Worm (Caenorhabditis elegans) whole organism, L4 larva: ENCODE results near the gene cku-80.

ENCODE experiments used
- R02D3.7 ChIP-seq: fragments of 150-350 bp; sonication (generic microtip); optimal IDR thresholded peaks from 3 replicates; lab custom pipeline; 2014; ENCODE audit warnings: missing biosample characterization, missing genetic modification characterization
- ZK546.5 ChIP-seq, 2 experiments: sonication (generic microtip); optimal IDR thresholded peaks; 2 replicates each; lab custom pipeline; 2017; ENCODE audit warnings: missing biosample characterization in 2 of 2, missing genetic modification characterization in 2 of 2
- ceh-20 ChIP-seq: fragments of 200-800 bp; sonication (Bioruptor generic); IDR thresholded peaks from 2 replicates; pipeline ENCODE4 v1.3.6; 2022; ENCODE audit warnings: missing genetic modification reagents, missing genetic modification characterization, missing compliant biosample characterization
- ces-1 ChIP-seq: fragments of 150-350 bp; sonication (generic microtip); optimal IDR thresholded peaks from 4 replicates; lab custom pipeline; 2014; ENCODE audit warnings: missing biosample characterization, missing genetic modification reagents, missing genetic modification characterization
- cey-2 ChIP-seq: sonication (generic microtip); optimal IDR thresholded peaks from 3 replicates; lab custom pipeline; 2017; ENCODE audit warnings: missing genetic modification characterization, mild to moderate bottlenecking, missing compliant biosample characterization, antibody characterized with exemption, borderline replicate concordance; ENCODE audit not compliant: insufficient read depth
- dpl-1 ChIP-seq: fragments of 150-350 bp; optimal IDR thresholded peaks from 2 replicates; lab custom pipeline; 2014; ENCODE audit warnings: missing biosample characterization, missing genetic modification reagents, missing genetic modification characterization
- lin-15B ChIP-seq: fragments of 150-350 bp; sonication (generic microtip); optimal IDR thresholded peaks from 3 replicates; lab custom pipeline; 2014; ENCODE audit warnings: missing biosample characterization, missing genetic modification characterization
- lin-39 ChIP-seq: fragments of 150-350 bp; optimal IDR thresholded peaks from 2 replicates; lab custom pipeline; 2014; ENCODE audit warnings: missing biosample characterization, missing genetic modification reagents, missing genetic modification characterization
- lsy-2 ChIP-seq, 2 experiments: fragments of 150-350 bp in 1 of 2; sonication (generic microtip) in 1 of 2; optimal IDR thresholded peaks; 2 replicates each; lab custom pipeline; 2014 to 2017; ENCODE audit warnings: missing biosample characterization in 2 of 2, missing genetic modification characterization in 2 of 2
- mdl-1 ChIP-seq, 2 experiments: fragments of 150-350 bp in 1 of 2; sonication (generic microtip) in 1 of 2; optimal IDR thresholded peaks; 2 replicates each; lab custom pipeline; 2014 to 2017; ENCODE audit warnings: missing biosample characterization in 2 of 2, missing genetic modification characterization in 2 of 2
- nhr-10 ChIP-seq: fragments of 150-350 bp; optimal IDR thresholded peaks from 2 replicates; lab custom pipeline; 2014; ENCODE audit warnings: missing biosample characterization, missing genetic modification characterization
- pqm-1 ChIP-seq: sonication (generic microtip); optimal IDR thresholded peaks from 2 replicates; lab custom pipeline; 2017; ENCODE audit warnings: missing biosample characterization, missing genetic modification characterization
- skn-1 ChIP-seq: fragments of 150-350 bp; optimal IDR thresholded peaks from 2 replicates; lab custom pipeline; 2014; ENCODE audit warnings: missing biosample characterization, missing genetic modification characterization
- ztf-11 ChIP-seq: fragments of 150-350 bp; optimal IDR thresholded peaks from 2 replicates; lab custom pipeline; 2014; ENCODE audit warnings: missing biosample characterization, missing genetic modification characterization

DNA sequence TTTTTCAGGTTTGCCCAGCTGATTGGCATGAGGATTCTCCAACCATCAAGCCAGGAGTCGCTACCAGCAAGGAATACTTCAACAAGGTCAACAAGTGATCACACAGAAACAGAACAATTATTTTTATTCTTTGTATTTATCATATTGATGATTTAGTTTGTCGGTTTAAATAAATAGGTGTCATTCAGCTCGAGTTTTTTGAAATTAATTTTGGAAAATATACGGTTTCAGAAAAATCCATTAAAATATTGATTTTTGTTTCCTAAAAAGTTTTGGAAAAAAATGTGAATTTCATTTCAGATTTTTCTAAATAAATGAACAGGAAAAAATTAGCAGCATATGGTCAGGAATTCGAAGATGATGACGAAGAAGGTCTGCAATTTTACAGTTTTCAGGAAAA lies 11.4 kb upstream of the cku-80 start, which contains the start of gene gpch-1:
- no peak for TF ChIP-seq ztf-11 (tag; lab: Kevin White, UChicago)
- no peak for TF ChIP-seq R02D3.7 (tag; lab: Kevin White, UChicago)
- no peak for TF ChIP-seq skn-1 (tag; lab: Kevin White, UChicago)
- no peak for TF ChIP-seq ceh-20
- TF ChIP-seq ZK546.5 (tag; optimal IDR thresholded peaks at IDR 0.05; lab: Kevin White, UChicago): no peak
- TF ChIP-seq lin-39: no peak
- TF ChIP-seq ces-1: no peak
- TF ChIP-seq dpl-1 (GFP tag; lab: Kevin White, UChicago): no peak
- no peak for TF ChIP-seq cey-2 (tag; lab: Kevin White, UChicago)
- no peak for TF ChIP-seq lsy-2 (tag; optimal IDR thresholded peaks at IDR 0.05; lab: Kevin White, UChicago)
- TF ChIP-seq pqm-1 (tag; lab: Kevin White, UChicago): no peak
- TF ChIP-seq lin-15B (tag; lab: Kevin White, UChicago): no peak
- no peak for TF ChIP-seq mdl-1 (tag; optimal IDR thresholded peaks at IDR 0.05; lab: Kevin White, UChicago)
- no peak for TF ChIP-seq nhr-10 (tag; lab: Kevin White, UChicago)
